Fruit fly (Drosophila melanogaster): ENCODE measurements around the gene Ir68a.
A peak's percentile ranks its signal among the peaks of the same experiment; 100 is the strongest.

Ir68a gene

DNA sequence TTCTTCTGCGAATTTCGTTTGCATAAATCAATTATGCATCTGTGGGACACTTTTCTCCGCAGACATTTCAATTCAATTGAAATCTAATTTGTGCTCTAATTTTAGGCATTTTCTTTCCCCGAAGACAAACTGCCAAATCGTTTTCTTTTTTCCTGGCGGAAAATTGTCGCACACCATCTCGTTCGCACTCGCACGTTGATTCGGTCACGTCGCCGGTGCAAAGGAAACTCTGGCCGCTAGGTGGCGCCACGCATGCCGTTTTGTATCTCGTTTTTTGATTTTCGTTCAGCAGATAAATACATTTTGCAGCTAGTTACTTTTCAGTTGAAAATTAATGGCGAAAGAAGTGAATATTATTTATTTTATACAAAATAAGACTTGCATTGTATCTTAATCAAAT lies 12.3 kb upstream of the Ir68a start (continued):
- no peak for TF ChIP-seq ab (GFP tag; optimal IDR thresholded peaks at IDR 0.05)
- TF ChIP-seq CG17912 (GFP tag; optimal IDR thresholded peaks at IDR 0.05): peak; percentile 18
- no peak for TF ChIP-seq zen2 (GFP tag; IDR thresholded peaks at IDR 0.05; ENCODE audit: partially characterized antibody)
- TF ChIP-seq cato (GFP tag; optimal IDR thresholded peaks at IDR 0.05; ENCODE audit: borderline replicate concordance): no peak
- no peak; the same call in 1 of the 2 replicates for TF ChIP-seq sob (GFP tag; IDR thresholded peaks at IDR 0.05)
- TF ChIP-seq her (GFP tag; optimal IDR thresholded peaks at IDR 0.05): no peak
- TF ChIP-seq CG3838 (GFP tag; optimal IDR thresholded peaks at IDR 0.05): no peak
- no peak for TF ChIP-seq CG10147 (GFP tag; optimal IDR thresholded peaks at IDR 0.05)
- TF ChIP-seq psq (GFP tag; optimal IDR thresholded peaks at IDR 0.05): no peak
- TF ChIP-seq gsb-n (tag; optimal IDR thresholded peaks at IDR 0.05): no peak
- TF ChIP-seq Vsx1 (GFP tag; optimal IDR thresholded peaks at IDR 0.05): peak; percentile 5
- TF ChIP-seq wek (GFP tag; optimal IDR thresholded peaks at IDR 0.05): no peak
- 0 out of 3 replicates have a peak, but pooled peaks have one; percentile 22 for TF ChIP-seq CG11695 (GFP tag; IDR thresholded peaks at IDR 0.05)
- no peak for TF ChIP-seq Nf-YA (GFP tag; IDR thresholded peaks at IDR 0.05)
- no peak for TF ChIP-seq CG7987 (GFP tag; optimal IDR thresholded peaks at IDR 0.05)
- TF ChIP-seq CG1602 (GFP tag; optimal IDR thresholded peaks at IDR 0.05): no peak
- no peak for TF ChIP-seq CG5953 (GFP tag; IDR thresholded peaks at IDR 0.05)
- TF ChIP-seq E2f2 (GFP tag; IDR thresholded peaks at IDR 0.05): no peak
- no peak for TF ChIP-seq Elba2 (GFP tag; optimal IDR thresholded peaks at IDR 0.05)
- no peak for TF ChIP-seq fd96Cb (tag; optimal IDR thresholded peaks at IDR 0.05)
- TF ChIP-seq Meics (GFP tag; optimal IDR thresholded peaks at IDR 0.05): peak; percentile 38
- TF ChIP-seq Gug (GFP tag; IDR thresholded peaks at IDR 0.05): no peak
- no peak for TF ChIP-seq az2 (GFP tag; optimal IDR thresholded peaks at IDR 0.05)
- no peak for TF ChIP-seq CG7556 (GFP tag; optimal IDR thresholded peaks at IDR 0.05)
- TF ChIP-seq CG32772 (GFP tag; IDR thresholded peaks at IDR 0.05): no peak
- no peak for TF ChIP-seq Blimp-1 (GFP tag; optimal IDR thresholded peaks at IDR 0.05)
- no peak for TF ChIP-seq Aef1 (GFP tag; IDR thresholded peaks at IDR 0.05)
- no peak for TF ChIP-seq CG3065 (GFP tag; optimal IDR thresholded peaks at IDR 0.05)
- TF ChIP-seq ems (GFP tag; optimal IDR thresholded peaks at IDR 0.05): no peak
- no peak for TF ChIP-seq vfl (GFP tag; optimal IDR thresholded peaks at IDR 0.05)
- TF ChIP-seq CG11093 (GFP tag; IDR thresholded peaks at IDR 0.05): no peak
- TF ChIP-seq zfh2 (GFP tag; optimal IDR thresholded peaks at IDR 0.05): no peak
- TF ChIP-seq run (tag; optimal IDR thresholded peaks at IDR 0.05): no peak
- no peak for TF ChIP-seq Dip2 (GFP tag; IDR thresholded peaks at IDR 0.05)
- TF ChIP-seq fd3F (GFP tag; optimal IDR thresholded peaks at IDR 0.05): no peak
- no peak for TF ChIP-seq CG9727 (GFP tag; optimal IDR thresholded peaks at IDR 0.05)
- TF ChIP-seq nmo (GFP tag; optimal IDR thresholded peaks at IDR 0.05): no peak
- TF ChIP-seq Scr (GFP tag; IDR thresholded peaks at IDR 0.05; ENCODE audit: partially characterized antibody): no peak
- TF ChIP-seq al (GFP tag; IDR thresholded peaks at IDR 0.05): no peak
- TF ChIP-seq sqz (GFP tag; optimal IDR thresholded peaks at IDR 0.05): peak; percentile 31
- TF ChIP-seq Hsf (GFP tag; optimal IDR thresholded peaks at IDR 0.05): no peak
- TF ChIP-seq Stat92E (GFP tag; optimal IDR thresholded peaks at IDR 0.05): no peak
- TF ChIP-seq CG3281 (GFP tag; optimal IDR thresholded peaks at IDR 0.05): peak; percentile 47
- peak; percentile 32 for TF ChIP-seq zf30C (GFP tag; optimal IDR thresholded peaks at IDR 0.05)
- 0 out of 3 replicates have a peak, but pooled peaks have one; percentile 17 for TF ChIP-seq CG6175 (GFP tag; IDR thresholded peaks at IDR 0.05)
- no peak for TF ChIP-seq Neu2 (GFP tag; optimal IDR thresholded peaks at IDR 0.05; ENCODE audit: borderline replicate concordance)
- no peak for TF ChIP-seq oc (tag; optimal IDR thresholded peaks at IDR 0.05)
- no peak; the same call in 2 of the 3 replicates for TF ChIP-seq so (GFP tag; IDR thresholded peaks at IDR 0.05)
- TF ChIP-seq CG8089 (GFP tag; optimal IDR thresholded peaks at IDR 0.05): no peak
- TF ChIP-seq CG9215 (GFP tag; IDR thresholded peaks at IDR 0.05): no peak
- TF ChIP-seq CG2678 (tag; optimal IDR thresholded peaks at IDR 0.05): peak; percentile 27
- TF ChIP-seq exex (tag; optimal IDR thresholded peaks at IDR 0.05): no peak

All from whole organism, embryonic.